Fruit fly (Drosophila melanogaster) whole organism, adult: ENCODE results near the gene CG13110.

Experiments
- CG11617 ChIP-seq: fragments of 200-800 bp; sonication (Bioruptor generic); optimal IDR thresholded peaks from 2 replicates; lab custom pipeline; 2017; ENCODE audit warnings: mild to moderate bottlenecking, missing biosample characterization, missing genetic modification reagents, missing genetic modification characterization
- CG12768 ChIP-seq: fragments of 200-800 bp; sonication (Bioruptor generic); optimal IDR thresholded peaks from 2 replicates; lab custom pipeline; 2017; ENCODE audit warnings: missing biosample characterization, missing genetic modification characterization, mild to moderate bottlenecking, moderate library complexity, missing genetic modification reagents
- CG14711 ChIP-seq: fragments of 200-800 bp; sonication (Bioruptor generic); optimal IDR thresholded peaks from 2 replicates; lab custom pipeline; 2018; ENCODE audit warnings: missing biosample characterization, mild to moderate bottlenecking, missing genetic modification characterization, moderate library complexity
- CG1620 ChIP-seq: fragments of 200-800 bp; sonication (Bioruptor generic); optimal IDR thresholded peaks from 2 replicates; lab custom pipeline; 2016; ENCODE audit warnings: missing biosample characterization, missing genetic modification characterization
- CG33017 ChIP-seq: fragments of 200-800 bp; sonication (Bioruptor generic); optimal IDR thresholded peaks from 2 replicates; lab custom pipeline; 2018; ENCODE audit warnings: missing biosample characterization, mild to moderate bottlenecking, missing genetic modification characterization, moderate library complexity
- CG5204 ChIP-seq: fragments of 200-800 bp; sonication (Bioruptor generic); optimal IDR thresholded peaks from 2 replicates; lab custom pipeline; 2016; ENCODE audit warnings: missing biosample characterization, missing genetic modification characterization
- CG7045 ChIP-seq: fragments of 200-800 bp; sonication (Bioruptor generic); optimal IDR thresholded peaks from 2 replicates; lab custom pipeline; 2017; ENCODE audit warnings: missing biosample characterization, mild to moderate bottlenecking, missing genetic modification characterization
- CG7101 ChIP-seq: fragments of 200-800 bp; sonication (Bioruptor generic); optimal IDR thresholded peaks from 2 replicates; lab custom pipeline; 2018; ENCODE audit warnings: missing biosample characterization, mild to moderate bottlenecking, missing genetic modification characterization, moderate library complexity
- Clk ChIP-seq: fragments of 200-800 bp; sonication (Bioruptor generic); optimal IDR thresholded peaks from 2 replicates; lab custom pipeline; 2017; ENCODE audit warnings: missing biosample characterization, missing genetic modification characterization
- Crg-1 ChIP-seq: fragments of 200-800 bp; sonication (Bioruptor generic); optimal IDR thresholded peaks from 2 replicates; lab custom pipeline; 2016; ENCODE audit warnings: missing biosample characterization, missing genetic modification characterization
- Hr96 ChIP-seq: fragments of 200-800 bp; sonication (Bioruptor generic); optimal IDR thresholded peaks from 2 replicates; lab custom pipeline; 2016; ENCODE audit warnings: missing biosample characterization, missing genetic modification characterization
- Mnt ChIP-seq: fragments of 200-800 bp; sonication (Bioruptor generic); optimal IDR thresholded peaks from 2 replicates; lab custom pipeline; 2016; ENCODE audit warnings: missing biosample characterization, mild to moderate bottlenecking, missing genetic modification characterization
- bab1 ChIP-seq: fragments of 200-800 bp; sonication (Bioruptor generic); optimal IDR thresholded peaks from 3 replicates; lab custom pipeline; 2019; ENCODE audit warnings: missing biosample characterization, mild to moderate bottlenecking, missing genetic modification characterization, moderate library complexity
- cic ChIP-seq: fragments of 200-800 bp; sonication (Bioruptor generic); optimal IDR thresholded peaks from 2 replicates; lab custom pipeline; 2017; ENCODE audit warnings: missing biosample characterization, mild to moderate bottlenecking, missing genetic modification characterization, moderate library complexity
- cnc ChIP-seq, 2 experiments: fragments of >200 bp; optimal IDR thresholded peaks; 2 replicates each; lab custom pipeline; 2017
- kay ChIP-seq: fragments of 200-800 bp; sonication (Bioruptor generic); peaks from one replicate; lab custom pipeline; 2016; ENCODE audit warnings: missing biosample characterization, missing genetic modification characterization, borderline replicate concordance
- ovo ChIP-seq: fragments of 200-800 bp; sonication (Bioruptor generic); optimal IDR thresholded peaks from 2 replicates; lab custom pipeline; 2016; ENCODE audit warnings: missing biosample characterization, missing genetic modification characterization
- pad ChIP-seq: fragments of 200-800 bp; sonication (Bioruptor generic); optimal IDR thresholded peaks from 3 replicates; lab custom pipeline; 2017; ENCODE audit warnings: missing biosample characterization, missing genetic modification characterization, mild to moderate bottlenecking, moderate library complexity, missing genetic modification reagents
- tj ChIP-seq: fragments of 200-800 bp; sonication (Bioruptor generic); optimal IDR thresholded peaks from 3 replicates; lab custom pipeline; 2017; ENCODE audit warnings: missing biosample characterization, mild to moderate bottlenecking, missing genetic modification characterization, moderate library complexity
- toe ChIP-seq: fragments of 200-800 bp; sonication (Bioruptor generic); optimal IDR thresholded peaks from 2 replicates; lab custom pipeline; 2016; ENCODE audit warnings: missing biosample characterization, missing genetic modification characterization

CG13110 gene

dm6 chr2L:9388013-9388605 is 37.8 kb downstream of the CG13110 start:
- TF ChIP-seq CG33017, result peak; percentile 88
- peak; percentile 63 for TF ChIP-seq CG11617 (GFP tag; lab: Kevin White, UChicago)
- no peak for TF ChIP-seq Hr96 (GFP tag; lab: Kevin White, UChicago)
- TF ChIP-seq Crg-1 (GFP tag; lab: Kevin White, UChicago), result peak; percentile 56
- TF ChIP-seq kay (GFP tag; lab: Kevin White, UChicago), result no peak
- TF ChIP-seq CG7101, result peak; percentile 81
- peak; percentile 85 for TF ChIP-seq tj (GFP tag; lab: Kevin White, UChicago)
- peak; percentile 78 for TF ChIP-seq pad
- peak; percentile 78 for TF ChIP-seq bab1
- TF ChIP-seq toe, result no peak
- TF ChIP-seq cnc (optimal IDR thresholded peaks at IDR 0.05; lab: Kevin White, UChicago), result no peak
- peak; percentile 14 for TF ChIP-seq CG5204 (GFP tag; lab: Kevin White, UChicago)
- TF ChIP-seq CG12768 (GFP tag; lab: Kevin White, UChicago), result peak; percentile 73
- TF ChIP-seq CG1620 (GFP tag; lab: Kevin White, UChicago), result peak; percentile 33
- TF ChIP-seq CG14711, result peak; percentile 84
- peak; percentile 61 for TF ChIP-seq Clk (GFP tag; lab: Kevin White, UChicago)
- TF ChIP-seq cic (GFP tag; lab: Kevin White, UChicago), result peak; percentile 10
- peak; percentile 44 for TF ChIP-seq Mnt
- no peak for TF ChIP-seq ovo (GFP tag; lab: Kevin White, UChicago)
- TF ChIP-seq CG7045, result peak; percentile 63

dm6 chr2L:9388924-9389765 is 38.9 kb downstream of the CG13110 start:
- TF ChIP-seq kay (GFP tag; lab: Kevin White, UChicago), result peak; percentile 58
- no peak for TF ChIP-seq Clk (GFP tag; lab: Kevin White, UChicago)
- TF ChIP-seq Mnt, result peak; percentile 76
- TF ChIP-seq Hr96 (GFP tag; lab: Kevin White, UChicago), result no peak
- TF ChIP-seq tj (GFP tag; lab: Kevin White, UChicago), result peak; percentile 55
- TF ChIP-seq CG14711, result no peak
- TF ChIP-seq cic (GFP tag; lab: Kevin White, UChicago), result peak; percentile 84
- TF ChIP-seq toe, result no peak

dm6 chr2L:9396396-9396795 is 46.1 kb downstream of the CG13110 start:
- no peak for TF ChIP-seq kay (GFP tag; lab: Kevin White, UChicago)
- no peak for TF ChIP-seq CG33017
- no peak for TF ChIP-seq Crg-1 (GFP tag; lab: Kevin White, UChicago)
- TF ChIP-seq CG14711, result no peak
- no peak for TF ChIP-seq Clk (GFP tag; lab: Kevin White, UChicago)
- no peak for TF ChIP-seq CG12768 (GFP tag; lab: Kevin White, UChicago)
- TF ChIP-seq Hr96 (GFP tag; lab: Kevin White, UChicago), result no peak
- TF ChIP-seq CG7045, result no peak

dm6 chr2L:9397888-9398287 is 47.6 kb downstream of the CG13110 start, which contains the start of gene CG4438:
Gene CG4438, minus strand, starts transcription at chr2L:9397988.
- no peak for TF ChIP-seq Clk (GFP tag; lab: Kevin White, UChicago)
- TF ChIP-seq CG12768 (GFP tag; lab: Kevin White, UChicago), result no peak
- no peak for TF ChIP-seq CG5204 (GFP tag; lab: Kevin White, UChicago)
- no peak for TF ChIP-seq CG11617 (GFP tag; lab: Kevin White, UChicago)
- no peak for TF ChIP-seq Mnt
- no peak for TF ChIP-seq pad
- no peak for TF ChIP-seq cic (GFP tag; lab: Kevin White, UChicago)
- TF ChIP-seq kay (GFP tag; lab: Kevin White, UChicago), result no peak
- no peak for TF ChIP-seq Crg-1 (GFP tag; lab: Kevin White, UChicago)
- TF ChIP-seq toe, result no peak
- TF ChIP-seq CG7101, result no peak
- no peak for TF ChIP-seq CG14711
- TF ChIP-seq CG1620 (GFP tag; lab: Kevin White, UChicago), result no peak
- TF ChIP-seq ovo (GFP tag; lab: Kevin White, UChicago), result no peak
- TF ChIP-seq CG33017, result no peak

- TF ChIP-seq CG1620 (GFP tag; lab: Kevin White, UChicago), result no peak
- no peak for TF ChIP-seq Mnt
- no peak for TF ChIP-seq CG7101
- TF ChIP-seq Crg-1 (GFP tag; lab: Kevin White, UChicago), result no peak
Observed at dm6 chr2L:9400153-9400552, 49.9 kb downstream of the CG13110 start.
